Worm (Caenorhabditis elegans): ENCODE results near the gene Y41D4B.6.
A peak's percentile ranks its signal among the peaks of the same experiment; 100 is the strongest.

Y41D4B.6 gene

DNA sequence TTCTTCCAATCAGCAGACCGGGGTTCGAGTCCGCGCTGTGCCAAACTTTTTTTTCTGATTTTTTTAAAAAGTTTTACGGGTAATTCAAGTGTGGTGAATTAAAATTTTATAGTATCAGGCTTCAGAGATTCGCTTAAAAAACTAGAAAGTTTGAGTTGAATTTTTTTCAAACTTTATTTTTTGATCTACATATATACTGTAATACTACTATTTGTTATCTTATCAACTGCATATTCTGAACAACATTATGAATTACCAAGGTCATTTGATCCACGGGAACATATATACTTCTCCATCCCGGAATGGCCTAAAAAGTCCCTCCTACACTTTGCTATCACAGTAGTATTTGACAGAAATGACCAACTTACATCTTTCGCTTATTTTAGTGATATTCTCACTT, at the start of gene Y41D4B.6:
Y41D4B.6 (plus strand) TSS at position 301 of the 400 bp plus-strand sequence.
- TF ChIP-seq vab-15 (tag; optimal IDR thresholded peaks at IDR 0.05), result no peak
- no peak for TF ChIP-seq zip-4 (GFP tag; optimal IDR thresholded peaks at IDR 0.05)
- TF ChIP-seq unc-98 (GFP tag; IDR thresholded peaks at IDR 0.05), result no peak
- TF ChIP-seq ceh-82 (tag; optimal IDR thresholded peaks at IDR 0.05), result no peak
- no peak for TF ChIP-seq efl-1 (optimal IDR thresholded peaks at IDR 0.05)
- TF ChIP-seq efl-1 (GFP tag; optimal IDR thresholded peaks at IDR 0.05 in 1 of 2), result no peak
- TF ChIP-seq nhr-85 (tag), result no peak
- no peak for TF ChIP-seq hpl-2 (GFP tag; optimal IDR thresholded peaks at IDR 0.05)
- TF ChIP-seq egl-13 (tag; optimal IDR thresholded peaks at IDR 0.05), result no peak
- no peak for TF ChIP-seq fkh-4 (tag; optimal IDR thresholded peaks at IDR 0.05; ENCODE audit: borderline replicate concordance)
- TF ChIP-seq xbp-1 (tag; optimal IDR thresholded peaks at IDR 0.05), result no peak
- TF ChIP-seq nhr-19 (GFP tag; conservative IDR thresholded peaks at IDR 0.05), result no peak

DNA sequence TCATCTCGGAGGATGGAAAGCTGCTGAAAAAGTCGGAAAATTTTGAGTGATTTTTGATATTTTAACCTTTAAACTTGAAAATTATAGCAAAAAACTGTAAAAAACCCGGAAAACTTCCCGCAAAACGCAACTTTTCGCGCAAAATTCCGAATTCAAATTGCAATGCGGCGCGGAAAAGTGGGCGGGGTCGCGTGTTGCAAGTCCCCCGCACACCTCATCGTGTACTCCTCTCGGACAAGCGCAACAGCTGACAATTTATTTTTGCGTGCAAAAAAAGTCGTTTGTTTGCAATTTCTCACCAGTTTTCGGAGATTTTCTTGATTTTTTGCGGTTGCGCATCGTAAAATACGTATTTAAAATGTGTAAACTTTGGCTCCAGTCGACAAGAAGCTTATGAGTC, 37.7 kb upstream of the Y41D4B.6 start, which contains the start of gene npp-8:
npp-8 (minus strand) TSS at position 23 of the 400 bp plus-strand sequence.
- TF ChIP-seq ceh-88 (GFP tag; IDR thresholded peaks at IDR 0.05), result peak; percentile 59
- peak; percentile 91 for TF ChIP-seq xbp-1 (tag; optimal IDR thresholded peaks at IDR 0.05)
- TF ChIP-seq ces-1 (GFP tag; optimal IDR thresholded peaks at IDR 0.05), result no peak
- TF ChIP-seq unc-86 (tag; optimal IDR thresholded peaks at IDR 0.05), result peak; percentile 84
- TF ChIP-seq nhr-237 (tag; optimal IDR thresholded peaks at IDR 0.05), result no peak
- no peak for TF ChIP-seq ceh-63 (GFP tag; optimal IDR thresholded peaks at IDR 0.05)
- peak; percentile 91 for TF ChIP-seq tbx-2 (tag; optimal IDR thresholded peaks at IDR 0.05)
- peak; percentile 88 for TF ChIP-seq skn-1 (tag; optimal IDR thresholded peaks at IDR 0.05)
- peak; percentile 91 for TF ChIP-seq swsn-7 (tag; optimal IDR thresholded peaks at IDR 0.05)
- peak; percentile 60 for TF ChIP-seq fkh-4 (tag; optimal IDR thresholded peaks at IDR 0.05; ENCODE audit: borderline replicate concordance)
- peak; percentile 91 for TF ChIP-seq nhr-85 (tag)
- TF ChIP-seq fkh-8 (tag; optimal IDR thresholded peaks at IDR 0.05), result peak; percentile 87
- TF ChIP-seq efl-3 (GFP tag; optimal IDR thresholded peaks at IDR 0.05), result peak; percentile 73
- TF ChIP-seq nhr-76 (tag; optimal IDR thresholded peaks at IDR 0.05), result peak; percentile 10
- no peak for TF ChIP-seq Y116A8C.19 (tag; optimal IDR thresholded peaks at IDR 0.05; ENCODE audit: borderline replicate concordance)
- peak; percentile 82 for TF ChIP-seq lin-13 (GFP tag; optimal IDR thresholded peaks at IDR 0.05)
- TF ChIP-seq lir-3 (tag; optimal IDR thresholded peaks at IDR 0.05; ENCODE audit: poor library complexity), result no peak
- peak; percentile 73 for TF ChIP-seq ztf-4 (tag; optimal IDR thresholded peaks at IDR 0.05)
- no peak for TF ChIP-seq tlp-1 (tag; optimal IDR thresholded peaks at IDR 0.05)
- TF ChIP-seq nhr-20 (tag; optimal IDR thresholded peaks at IDR 0.05), result peak; percentile 87
- peak; percentile 77 for TF ChIP-seq mab-9 (GFP tag; IDR thresholded peaks at IDR 0.05)
- TF ChIP-seq nhr-19 (GFP tag; conservative IDR thresholded peaks at IDR 0.05), result peak; percentile 89
- peak; percentile 50 for TF ChIP-seq hpl-2 (GFP tag; optimal IDR thresholded peaks at IDR 0.05)
- TF ChIP-seq ets-5 (GFP tag; IDR thresholded peaks at IDR 0.05), result no peak
- peak; percentile 45 for TF ChIP-seq F16B12.6 (tag; optimal IDR thresholded peaks at IDR 0.05)
- TF ChIP-seq vab-15 (tag; optimal IDR thresholded peaks at IDR 0.05), result peak; percentile 74
- TF ChIP-seq lin-15B (tag; optimal IDR thresholded peaks at IDR 0.05), result peak; percentile 80
- TF ChIP-seq nhr-11 (tag; optimal IDR thresholded peaks at IDR 0.05), result peak; percentile 37
- peak; percentile 32 to 80 for TF ChIP-seq ztf-11 (tag; optimal IDR thresholded peaks at IDR 0.05)
- peak; percentile 65 for TF ChIP-seq elt-2 (tag; optimal IDR thresholded peaks at IDR 0.05)
- TF ChIP-seq snpc-4 (tag; optimal IDR thresholded peaks at IDR 0.05), result peak; percentile 65
- no peak for TF ChIP-seq egl-27 (tag; optimal IDR thresholded peaks at IDR 0.05)
- TF ChIP-seq fkh-10 (GFP tag; optimal IDR thresholded peaks at IDR 0.05), result peak; percentile 50
- TF ChIP-seq zip-4 (GFP tag; optimal IDR thresholded peaks at IDR 0.05), result no peak
- peak; percentile 92 for TF ChIP-seq dsc-1 (tag; optimal IDR thresholded peaks at IDR 0.05)
- no peak for TF ChIP-seq sptf-1 (tag; optimal IDR thresholded peaks at IDR 0.05)
- peak; percentile 94 for TF ChIP-seq nhr-71 (tag; optimal IDR thresholded peaks at IDR 0.05)
- peak; percentile 97 for TF ChIP-seq rnt-1 (tag; optimal IDR thresholded peaks at IDR 0.05)
- TF ChIP-seq dpl-1 (GFP tag; optimal IDR thresholded peaks at IDR 0.05), result peak; percentile 82 to 85 (median 83)
- TF ChIP-seq ama-1 (optimal IDR thresholded peaks at IDR 0.05), result peak; percentile 23
- peak; percentile 55 for TF ChIP-seq lin-39 (tag; optimal IDR thresholded peaks at IDR 0.05)
- peak; percentile 75 for TF ChIP-seq sox-4 (tag; optimal IDR thresholded peaks at IDR 0.05)
- peak; percentile 52 for TF ChIP-seq blmp-1 (tag; optimal IDR thresholded peaks at IDR 0.05)
- peak in 2 of 6 experiments; percentile 26 to 73 for TF ChIP-seq elt-3 (tag; optimal IDR thresholded peaks at IDR 0.05)
- TF ChIP-seq nhr-84 (tag; optimal IDR thresholded peaks at IDR 0.05), result no peak
- TF ChIP-seq nhr-28 (tag; optimal IDR thresholded peaks at IDR 0.05), result no peak

Measured in whole organism, L1 larva.